Worm (Caenorhabditis elegans) whole organism, mixed stage, embryonic: Measurements from ENCODE around the gene npp-5.

Experiments
- mep-1 ChIP-seq: fragments of 150-350 bp; optimal IDR thresholded peaks from 2 replicates; lab custom pipeline; 2017; ENCODE audit warnings: missing biosample characterization, missing genetic modification reagents, missing genetic modification characterization, inconsistent platforms
- nhr-28 ChIP-seq: fragments of 150-350 bp; optimal IDR thresholded peaks from 2 replicates; lab custom pipeline; 2014; ENCODE audit warnings: missing biosample characterization, missing genetic modification characterization
- unc-62 ChIP-seq: fragments of 150-350 bp; optimal IDR thresholded peaks from 2 replicates; lab custom pipeline; 2014; ENCODE audit warnings: missing biosample characterization, missing genetic modification reagents, missing genetic modification characterization
- ztf-11 ChIP-seq: fragments of 150-350 bp; optimal IDR thresholded peaks from 2 replicates; lab custom pipeline; 2014; ENCODE audit warnings: missing biosample characterization, missing genetic modification characterization

- TF ChIP-seq nhr-28 (tag; lab: Kevin White, UChicago) (no peak), ztf-11 (tag; lab: Kevin White, UChicago) (no peak), unc-62 (GFP tag; lab: Kevin White, UChicago) (no peak), mep-1 (tag; lab: Kevin White, UChicago) (peak; percentile 44)
Measured at ce11 chrII:11632689-11633088, 33.1 kb upstream of the npp-5 start.
